Fruit fly (Drosophila melanogaster) whole organism, embryonic: ENCODE measurements around the gene Adsl.
A peak's percentile ranks its signal among the peaks of the same experiment; 100 is the strongest.

Experiments used
- Adf1 ChIP-seq: fragments of 200-800 bp; sonication (Bioruptor generic); IDR thresholded peaks from 2 replicates; pipeline ENCODE4 v1.3.6; 2022; ENCODE audit warnings: missing biosample characterization, missing genetic modification characterization
- Awh ChIP-seq: fragments of 200-800 bp; sonication (Bioruptor generic); IDR thresholded peaks from 2 replicates; pipeline ENCODE4, ENCODE4 v1.3.6; 2022; ENCODE audit warnings: missing biosample characterization, missing genetic modification characterization
- BtbVII ChIP-seq: fragments of 200-800 bp; sonication (Bioruptor generic); optimal IDR thresholded peaks from 3 replicates; lab custom pipeline; 2017; ENCODE audit warnings: missing biosample characterization, mild to moderate bottlenecking, missing genetic modification characterization
- CG10267 ChIP-seq: fragments of 200-800 bp; sonication (Bioruptor generic); optimal IDR thresholded peaks from 2 replicates; lab custom pipeline; 2018; ENCODE audit warnings: missing biosample characterization, mild to moderate bottlenecking, missing genetic modification characterization, moderate library complexity
- CG10321 ChIP-seq: fragments of 200-800 bp; sonication (Bioruptor generic); IDR thresholded peaks from 2 replicates; pipeline ENCODE4 v1.3.6; 2022; ENCODE audit warnings: missing biosample characterization, missing genetic modification characterization
- CG10979 ChIP-seq: fragments of 200-800 bp; sonication (Bioruptor generic); optimal IDR thresholded peaks from 2 replicates; lab custom pipeline; 2018; ENCODE audit warnings: missing biosample characterization, mild to moderate bottlenecking, missing genetic modification characterization, moderate library complexity
- CG11398 ChIP-seq: fragments of 200-800 bp; sonication (Bioruptor generic); optimal IDR thresholded peaks from 2 replicates; lab custom pipeline; 2016; ENCODE audit warnings: missing biosample characterization, missing genetic modification characterization
- CG1233 ChIP-seq: fragments of 200-800 bp; sonication (Bioruptor generic); optimal IDR thresholded peaks from 4 replicates; lab custom pipeline; 2018; ENCODE audit warnings: missing biosample characterization, mild to moderate bottlenecking, missing genetic modification characterization
- CG13123 ChIP-seq: fragments of 200-800 bp; sonication (Bioruptor generic); optimal IDR thresholded peaks from 2 replicates; lab custom pipeline; 2016; ENCODE audit warnings: missing biosample characterization, missing genetic modification characterization
- CG13287 ChIP-seq: fragments of 200-800 bp; sonication (Bioruptor generic); IDR thresholded peaks from 2 replicates; pipeline ENCODE4 v1.3.6; 2022; ENCODE audit warnings: missing biosample characterization, missing genetic modification characterization; ENCODE audit not compliant: partially characterized antibody
- CG13775 ChIP-seq: fragments of 200-800 bp; sonication (Bioruptor generic); optimal IDR thresholded peaks from 3 replicates; lab custom pipeline; 2017; ENCODE audit warnings: missing biosample characterization, mild to moderate bottlenecking, missing genetic modification characterization
- CG15601 ChIP-seq: fragments of 200-800 bp; sonication (Bioruptor generic); optimal IDR thresholded peaks from 3 replicates; lab custom pipeline; 2019; ENCODE audit warnings: missing biosample characterization, mild to moderate bottlenecking, missing genetic modification characterization, moderate library complexity
- CG16813 ChIP-seq: fragments of 200-800 bp; sonication (Bioruptor generic); IDR thresholded peaks from 3 replicates; pipeline ENCODE4 v1.3.6; 2022; ENCODE audit warnings: missing biosample characterization, missing genetic modification characterization; ENCODE audit not compliant: partially characterized antibody
- CG17361 ChIP-seq: fragments of 200-800 bp; sonication (Bioruptor generic); IDR thresholded peaks from 3 replicates; pipeline ENCODE4 v1.3.6; 2022; ENCODE audit warnings: missing biosample characterization, missing genetic modification characterization
- CG17802 ChIP-seq: fragments of 200-800 bp; sonication (Bioruptor generic); optimal IDR thresholded peaks from 2 replicates; lab custom pipeline; 2018; ENCODE audit warnings: missing biosample characterization, mild to moderate bottlenecking, missing genetic modification characterization, moderate library complexity
- CG17912 ChIP-seq: fragments of 200-800 bp; sonication (Bioruptor generic); optimal IDR thresholded peaks from 2 replicates; lab custom pipeline; 2018; ENCODE audit warnings: missing biosample characterization, mild to moderate bottlenecking, missing genetic modification characterization
- CG18262 ChIP-seq: fragments of 200-800 bp; optimal IDR thresholded peaks from 3 replicates; lab custom pipeline; 2019; ENCODE audit warnings: missing biosample characterization, mild to moderate bottlenecking, missing genetic modification characterization, moderate library complexity
- CG2199 ChIP-seq: fragments of 200-800 bp; sonication (Bioruptor generic); IDR thresholded peaks from 3 replicates; pipeline ENCODE4 v1.3.6; 2022; ENCODE audit warnings: missing biosample characterization, missing genetic modification characterization
- CG2875 ChIP-seq: fragments of 200-800 bp; sonication (Bioruptor generic); optimal IDR thresholded peaks from 2 replicates; lab custom pipeline; 2017; ENCODE audit warnings: missing biosample characterization, mild to moderate bottlenecking, missing genetic modification characterization, missing genetic modification reagents
- CG2889 ChIP-seq: fragments of 200-800 bp; sonication (Bioruptor generic); IDR thresholded peaks from 3 replicates; pipeline ENCODE4 v1.3.6; 2022; ENCODE audit warnings: missing biosample characterization, missing genetic modification characterization
- CG6765 ChIP-seq: fragments of 200-800 bp; sonication (Bioruptor generic); optimal IDR thresholded peaks from 3 replicates; lab custom pipeline; 2017; ENCODE audit warnings: missing biosample characterization, mild to moderate bottlenecking, missing genetic modification characterization
- CG6854 ChIP-seq: fragments of 200-800 bp; sonication (Bioruptor generic); optimal IDR thresholded peaks from 3 replicates; lab custom pipeline; 2017; ENCODE audit warnings: missing biosample characterization, mild to moderate bottlenecking, missing genetic modification characterization
- CG7987 ChIP-seq: fragments of 200-800 bp; sonication (Bioruptor generic); optimal IDR thresholded peaks from 2 replicates; lab custom pipeline; 2018; ENCODE audit warnings: missing biosample characterization, mild to moderate bottlenecking, missing genetic modification characterization, moderate library complexity
- CG9932 ChIP-seq: fragments of 200-800 bp; sonication (Bioruptor generic); IDR thresholded peaks from 2 replicates; pipeline ENCODE4 v1.3.6; 2022; ENCODE audit warnings: missing biosample characterization, missing genetic modification characterization
- E2f2 ChIP-seq: fragments of 200-800 bp; sonication (Bioruptor generic); IDR thresholded peaks from 2 replicates; pipeline ENCODE4 v1.3.6; 2022; ENCODE audit warnings: missing biosample characterization, missing genetic modification characterization
- Hr39 ChIP-seq: fragments of >200 bp; optimal IDR thresholded peaks from 2 replicates; lab custom pipeline; 2017
- Pdp1 ChIP-seq, 2 experiments: fragments of 200-800 bp; sonication (Bioruptor generic); optimal IDR thresholded peaks; 3 replicates each; lab custom pipeline; 2016; ENCODE audit warnings: missing biosample characterization in 2 of 2, missing genetic modification characterization in 2 of 2, mild to moderate bottlenecking in 1 of 2, moderate library complexity in 1 of 2
- Sry-β ChIP-seq: fragments of 200-800 bp; sonication (Bioruptor generic); optimal IDR thresholded peaks from 2 replicates; lab custom pipeline; 2018; ENCODE audit warnings: missing biosample characterization, mild to moderate bottlenecking, missing genetic modification characterization, moderate library complexity
- Ssrp ChIP-seq: fragments of 200-800 bp; sonication (Bioruptor generic); optimal IDR thresholded peaks from 2 replicates; lab custom pipeline; 2018; ENCODE audit warnings: missing biosample characterization, mild to moderate bottlenecking, missing genetic modification characterization, moderate library complexity
- abd-A ChIP-seq: fragments of 200-800 bp; sonication (Bioruptor generic); optimal IDR thresholded peaks from 3 replicates; lab custom pipeline; 2019; ENCODE audit warnings: missing biosample characterization, mild to moderate bottlenecking, missing genetic modification characterization, moderate library complexity
- cas ChIP-seq: fragments of 200-800 bp; sonication (Bioruptor generic); IDR thresholded peaks from 2 replicates; pipeline ENCODE4 v1.3.6; 2022; ENCODE audit warnings: missing biosample characterization, missing genetic modification characterization
- caup ChIP-seq: fragments of 200-800 bp; sonication (Bioruptor generic); optimal IDR thresholded peaks from 3 replicates; lab custom pipeline; 2017; ENCODE audit warnings: missing biosample characterization, mild to moderate bottlenecking, missing genetic modification characterization, moderate library complexity; ENCODE audit not compliant: severe bottlenecking
- chm ChIP-seq: fragments of 200-800 bp; sonication (Bioruptor generic); IDR thresholded peaks from 2 replicates; pipeline ENCODE4 v1.3.6; 2022; ENCODE audit warnings: missing biosample characterization, missing genetic modification characterization
- chn ChIP-seq: fragments of 200-800 bp; sonication (Bioruptor generic); optimal IDR thresholded peaks from 2 replicates; lab custom pipeline; 2016; ENCODE audit warnings: missing biosample characterization, missing genetic modification characterization
- dm ChIP-seq: fragments of 200-800 bp; sonication (Bioruptor generic); optimal IDR thresholded peaks from 3 replicates; lab custom pipeline; 2016; ENCODE audit warnings: missing biosample characterization, missing genetic modification characterization
- ems ChIP-seq: fragments of 200-800 bp; sonication (Bioruptor generic); optimal IDR thresholded peaks from 3 replicates; lab custom pipeline; 2016; ENCODE audit warnings: missing biosample characterization, missing genetic modification characterization
- gfzf ChIP-seq: fragments of 200-800 bp; sonication (Bioruptor generic); optimal IDR thresholded peaks from 2 replicates; lab custom pipeline; 2016; ENCODE audit warnings: missing biosample characterization, mild to moderate bottlenecking, missing genetic modification characterization, moderate library complexity
- grn ChIP-seq: fragments of 200-800 bp; sonication (Bioruptor generic); optimal IDR thresholded peaks from 3 replicates; lab custom pipeline; 2017; ENCODE audit warnings: missing biosample characterization, missing genetic modification characterization
- hb ChIP-seq: fragments of 200-800 bp; sonication (Bioruptor generic); IDR thresholded peaks from 3 replicates; pipeline ENCODE4 v1.3.6; 2022; ENCODE audit warnings: missing biosample characterization, missing genetic modification characterization; ENCODE audit not compliant: partially characterized antibody
- lola ChIP-seq, 3 experiments: fragments of >200 bp in 2 of 3; fragments of 200-800 bp in 1 of 3; sonication (Bioruptor generic) in 1 of 3; optimal IDR thresholded peaks; 2 replicates each; lab custom pipeline; 2017 to 2019; ENCODE audit warnings: missing biosample characterization in 3 of 3, missing genetic modification characterization in 3 of 3, mild to moderate bottlenecking in 1 of 3, moderate library complexity in 1 of 3
- mam ChIP-seq: fragments of 200-800 bp; sonication (Bioruptor generic); optimal IDR thresholded peaks from 3 replicates; lab custom pipeline; 2016; ENCODE audit warnings: missing biosample characterization, missing genetic modification characterization
- pfk ChIP-seq: fragments of 200-800 bp; sonication (Bioruptor generic); optimal IDR thresholded peaks from 2 replicates; lab custom pipeline; 2018; ENCODE audit warnings: missing biosample characterization, mild to moderate bottlenecking, missing genetic modification characterization, moderate library complexity
- pum ChIP-seq: fragments of 200-800 bp; sonication (Bioruptor generic); optimal IDR thresholded peaks from 2 replicates; lab custom pipeline; 2016; ENCODE audit warnings: missing biosample characterization, missing genetic modification characterization
- unc-4 ChIP-seq: fragments of 200-800 bp; sonication (Bioruptor generic); IDR thresholded peaks from 2 replicates; pipeline ENCODE4 v1.3.6; 2022; ENCODE audit warnings: missing biosample characterization, missing genetic modification characterization; ENCODE audit not compliant: partially characterized antibody
- vnd ChIP-seq: fragments of 200-800 bp; sonication (Bioruptor generic); IDR thresholded peaks from 3 replicates; pipeline ENCODE4 v1.3.6; 2022; ENCODE audit warnings: missing biosample characterization, missing genetic modification characterization; ENCODE audit not compliant: partially characterized antibody
- vvl ChIP-seq: fragments of 200-800 bp; sonication (Bioruptor generic); IDR thresholded peaks from 2 replicates; pipeline ENCODE4 v1.3.6; 2022; ENCODE audit warnings: missing biosample characterization, missing genetic modification characterization
- zen2 ChIP-seq: fragments of 200-800 bp; sonication (Bioruptor generic); IDR thresholded peaks from 3 replicates; pipeline ENCODE4 v1.3.6; 2022; ENCODE audit warnings: missing biosample characterization, missing genetic modification characterization; ENCODE audit not compliant: partially characterized antibody

The Adsl gene

DNA sequence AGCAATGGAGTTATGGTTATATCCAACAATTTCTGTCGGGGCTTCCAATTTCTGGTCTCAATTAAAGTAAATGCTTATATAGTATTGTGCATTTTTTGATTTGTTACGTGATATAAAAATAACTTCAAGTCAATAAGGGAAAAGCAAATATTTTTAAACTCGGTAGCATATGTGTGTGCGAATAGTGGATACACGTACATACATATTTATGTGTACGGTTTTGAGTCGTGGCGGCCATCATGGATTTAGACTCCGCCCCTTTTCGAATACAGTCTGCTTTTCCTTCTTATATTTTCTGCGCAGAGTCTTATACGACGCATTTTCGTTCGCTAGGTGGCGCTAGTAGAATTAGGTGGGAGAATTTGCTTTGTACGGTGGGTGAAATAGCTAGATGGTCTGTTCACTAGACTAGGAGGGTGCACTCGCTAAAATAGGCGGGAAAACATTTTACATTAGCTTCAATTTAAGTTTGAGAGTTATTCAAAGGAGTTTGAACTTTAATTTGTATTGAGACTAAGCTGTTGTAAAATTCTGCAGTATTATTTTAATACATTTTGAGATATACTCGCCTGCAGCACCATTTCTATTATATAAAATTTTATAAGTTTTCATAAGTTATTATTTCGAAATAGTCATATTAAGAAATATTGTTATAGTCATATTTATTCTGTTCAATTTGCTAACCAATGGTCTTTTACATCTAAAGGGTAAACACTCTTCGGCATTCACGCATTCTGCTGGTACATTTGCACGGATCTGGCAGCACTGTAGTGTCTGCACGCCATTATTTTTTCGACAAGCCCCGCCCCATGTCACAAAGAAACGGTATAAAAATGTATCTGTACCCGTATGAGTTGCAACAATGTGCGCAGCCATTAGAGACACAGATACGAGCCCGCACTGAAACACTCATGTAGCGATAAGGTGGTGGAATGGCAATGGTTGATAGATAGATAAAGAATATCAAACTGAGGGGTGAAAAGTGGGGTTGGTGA lies 51.3 kb downstream of the Adsl start (continued):
- TF ChIP-seq zen2 (GFP tag; lab: Robert Waterston, UW) (no peak), pfk (no peak), CG18262 (tag; lab: Kevin White, UChicago) (peak; percentile 77), CG1233 (peak; percentile 68), CG16813 (GFP tag; lab: Robert Waterston, UW) (0 out of 3 replicates have a peak, but pooled peaks have one; percentile 22), mam (GFP tag; lab: Kevin White, UChicago) (peak; percentile 34), CG10321 (no peak; the same call in 1 of the 2 replicates), pum (no peak), vnd (GFP tag; lab: Robert Waterston, UW) (no peak), CG15601 (tag; lab: Kevin White, UChicago) (peak; percentile 74), Awh (no peak), dm (GFP tag; lab: Kevin White, UChicago) (no peak), CG6854 (peak; percentile 11), abd-A (peak; percentile 95), vvl (peak; percentile 86), ems (peak; percentile 17), CG17802 (tag; lab: Kevin White, UChicago) (no peak), chn (GFP tag; lab: Kevin White, UChicago) (peak; percentile 45), Ssrp (no peak), caup (GFP tag; lab: Kevin White, UChicago) (peak; percentile 60), CG13287 (GFP tag; lab: Robert Waterston, UW) (no peak), CG9932 (peak; percentile 52), unc-4 (no peak), Sry-β (GFP tag; lab: Kevin White, UChicago) (no peak), chm (GFP tag; lab: Robert Waterston, UW) (peak; percentile 35), CG10979 (tag; lab: Kevin White, UChicago) (peak; percentile 74), cas (GFP tag; lab: Robert Waterston, UW) (no peak), grn (GFP tag; lab: Kevin White, UChicago) (peak; percentile 67), CG6765 (GFP tag; lab: Kevin White, UChicago) (peak; percentile 55), CG2889 (peak; percentile 64; the same call in 2 of the 3 replicates), CG17912 (peak; percentile 1), CG11398 (no peak), lola (GFP tag; optimal IDR thresholded peaks at IDR 0.05; lab: Kevin White, UChicago) (peak in 1 of 3 experiments; percentile 78), Adf1 (GFP tag; lab: Robert Waterston, UW) (peak; percentile 20; the same call in 1 of the 2 replicates), hb (GFP tag; lab: Robert Waterston, UW) (no peak), CG7987 (peak; percentile 26), BtbVII (GFP tag; lab: Kevin White, UChicago) (no peak), CG17361 (peak; percentile 81), gfzf (GFP tag; lab: Kevin White, UChicago) (peak; percentile 43), CG2199 (GFP tag; lab: Robert Waterston, UW) (peak; percentile 40; the same call in 1 of the 3 replicates), Hr39 (lab: Kevin White, UChicago) (no peak), CG13123 (GFP tag; lab: Kevin White, UChicago) (no peak), CG2875 (GFP tag; lab: Kevin White, UChicago) (no peak), Pdp1 (GFP tag; optimal IDR thresholded peaks at IDR 0.05; lab: Kevin White, UChicago) (peak in 1 of 2 experiments; percentile 25), CG13775 (GFP tag; lab: Kevin White, UChicago) (peak; percentile 50), CG10267 (tag; lab: Kevin White, UChicago) (peak; percentile 68), E2f2 (GFP tag; lab: Robert Waterston, UW) (peak; percentile 91)
